Worm (Caenorhabditis elegans) whole organism, L4 larva: Measurements from ENCODE around the gene C27F2.10.

Source experiments
- F44E2.7 ChIP-seq: fragments of 200-800 bp; sonication (Bioruptor generic); IDR thresholded peaks from 2 replicates; pipeline ENCODE4 v2.1.2; 2022; ENCODE audit warnings: missing genetic modification characterization, missing compliant biosample characterization
- ceh-28 ChIP-seq: fragments of 150-350 bp; optimal IDR thresholded peaks from 2 replicates; lab custom pipeline; 2014; ENCODE audit warnings: missing biosample characterization, missing genetic modification reagents, missing genetic modification characterization
- daf-8 ChIP-seq: fragments of 200-800 bp; sonication (Bioruptor generic); IDR thresholded peaks from 2 replicates; pipeline ENCODE4 v1.3.6; 2022; ENCODE audit warnings: missing genetic modification characterization, missing compliant biosample characterization
- dmd-6 ChIP-seq: fragments of 200-800 bp; sonication (Bioruptor generic); IDR thresholded peaks from 2 replicates; pipeline ENCODE4 v1.3.6; 2022; ENCODE audit warnings: missing genetic modification reagents, missing genetic modification characterization, missing compliant biosample characterization
- fos-1 ChIP-seq: fragments of 150-350 bp; optimal IDR thresholded peaks from 2 replicates; lab custom pipeline; 2014; ENCODE audit warnings: missing biosample characterization, missing genetic modification characterization
- mep-1 ChIP-seq: fragments of 150-350 bp; sonication (generic microtip); optimal IDR thresholded peaks from 3 replicates; lab custom pipeline; 2014; ENCODE audit warnings: missing biosample characterization, missing genetic modification characterization
- nhr-237 ChIP-seq: sonication (generic microtip); optimal IDR thresholded peaks from 2 replicates; lab custom pipeline; 2017; ENCODE audit warnings: missing biosample characterization, missing genetic modification characterization
- pha-4 ChIP-seq, 2 experiments: fragments of 150-350 bp in 1 of 2; fragments of 200-800 bp in 1 of 2; sonication (Bioruptor generic) in 1 of 2; IDR thresholded peaks in 1 of 2; optimal IDR thresholded peaks in 1 of 2; 2 replicates each; pipeline versions ENCODE4 v1.3.6 to Lab custom; 2014 to 2022; ENCODE audit warnings: missing genetic modification characterization in 2 of 2, missing genetic modification reagents in 2 of 2, missing biosample characterization in 1 of 2, missing compliant biosample characterization in 1 of 2
- php-3 ChIP-seq: fragments of 200-800 bp; sonication (Bioruptor generic); IDR thresholded peaks from 2 replicates; pipeline ENCODE4 v1.3.6; 2022; ENCODE audit warnings: missing genetic modification reagents, missing genetic modification characterization, missing compliant biosample characterization
- sdz-12 ChIP-seq: fragments of 200-800 bp; sonication (Bioruptor generic); optimal IDR thresholded peaks from 2 replicates; lab custom pipeline; 2018; ENCODE audit warnings: mild to moderate bottlenecking, missing genetic modification characterization, missing compliant biosample characterization
- zfp-3 ChIP-seq: fragments of 200-800 bp; sonication (Bioruptor generic); conservative IDR thresholded peaks from 2 replicates; pipeline ENCODE4 v1.3.6; 2022; ENCODE audit warnings: missing genetic modification reagents, missing genetic modification characterization, missing compliant biosample characterization
- ztf-11 ChIP-seq: fragments of 150-350 bp; optimal IDR thresholded peaks from 2 replicates; lab custom pipeline; 2014; ENCODE audit warnings: missing biosample characterization, missing genetic modification characterization

ce11 chrIII:4962886-4963285 lies 23.8 kb downstream of the C27F2.10 start, which contains the start of gene C27F2.9:
- TF ChIP-seq ztf-11 (tag; lab: Kevin White, UChicago) (no peak), fos-1 (tag; lab: Kevin White, UChicago) (no peak), mep-1 (tag; lab: Kevin White, UChicago) (peak; percentile 88), pha-4 (GFP tag; IDR thresholded peaks at IDR 0.05; lab: Robert Waterston, UW) (peak; percentile 85), pha-4 (tag; optimal IDR thresholded peaks at IDR 0.05; lab: Kevin White, UChicago) (peak; percentile 86), F44E2.7 (no peak), zfp-3 (0 out of 2 replicates have a peak, but pooled peaks have one; percentile 57), nhr-237 (tag; lab: Kevin White, UChicago) (no peak), ceh-28 (tag; lab: Kevin White, UChicago) (no peak), daf-8 (no peak), dmd-6 (peak; percentile 67), php-3 (GFP tag; lab: Robert Waterston, UW) (no peak), sdz-12 (no peak)
